Fruit fly (Drosophila melanogaster) whole organism, embryonic: ENCODE results near the gene ato.

ENCODE experiments used
- CG11398 ChIP-seq: fragments of 200-800 bp; sonication (Bioruptor generic); optimal IDR thresholded peaks from 2 replicates; lab custom pipeline; 2016; ENCODE audit warnings: missing biosample characterization, missing genetic modification characterization
- CG3847 ChIP-seq: fragments of 200-800 bp; sonication (Bioruptor generic); IDR thresholded peaks from 2 replicates; pipeline ENCODE4 v1.3.6; 2022; ENCODE audit warnings: missing biosample characterization, missing genetic modification characterization
- CG4707 ChIP-seq: fragments of 200-800 bp; sonication (Bioruptor generic); optimal IDR thresholded peaks from 2 replicates; lab custom pipeline; 2018; ENCODE audit warnings: missing biosample characterization, mild to moderate bottlenecking, missing genetic modification characterization, moderate library complexity
- ac ChIP-seq: fragments of 200-800 bp; sonication (Bioruptor generic); optimal IDR thresholded peaks from 3 replicates; lab custom pipeline; 2017; ENCODE audit warnings: missing biosample characterization, mild to moderate bottlenecking, missing genetic modification characterization

- TF ChIP-seq ac (GFP tag; lab: Kevin White, UChicago) (no peak), CG3847 (GFP tag; lab: Robert Waterston, UW) (no peak), CG11398 (GFP tag; lab: Kevin White, UChicago) (no peak), CG4707 (no peak)
These were observed 26.0 kb downstream of the ato start, which contains the start of gene nac for dm6 chr3R:8303848-8304247.
